Worm (Caenorhabditis elegans) whole organism, midembryonic: ENCODE results near the gene dct-6.

Source experiments
- T22C8.4 ChIP-seq: fragments of 200-800 bp; sonication (Bioruptor generic); IDR thresholded peaks from 2 replicates; pipeline ENCODE4 v1.3.6; 2022; ENCODE audit warnings: missing genetic modification characterization, missing compliant biosample characterization
- cog-1 ChIP-seq: sonication (generic microtip); optimal IDR thresholded peaks from 2 replicates; lab custom pipeline; 2016; ENCODE audit warnings: missing genetic modification characterization, missing compliant biosample characterization
- flt-1 ChIP-seq: fragments of 200-800 bp; sonication (Bioruptor generic); IDR thresholded peaks from 2 replicates; pipeline ENCODE4 v1.3.6; 2022; ENCODE audit warnings: missing genetic modification characterization, missing compliant biosample characterization
- klf-2 ChIP-seq: fragments of 200-800 bp; sonication (Bioruptor generic); conservative IDR thresholded peaks from 2 replicates; pipeline ENCODE4 v1.3.6; 2022; ENCODE audit warnings: missing genetic modification reagents, missing genetic modification characterization, missing compliant biosample characterization
- ref-1 ChIP-seq: fragments of 200-800 bp; sonication (Bioruptor generic); conservative IDR thresholded peaks from 2 replicates; pipeline ENCODE4 v1.3.6; 2022; ENCODE audit warnings: missing genetic modification reagents, missing genetic modification characterization, missing compliant biosample characterization

ce11 chrIII:5982026-5982425, 15.8 kb downstream of the dct-6 start, which contains the start of gene frm-2:
- no peak for TF ChIP-seq T22C8.4 (GFP tag; lab: Robert Waterston, UW)
- no peak for TF ChIP-seq klf-2 (GFP tag; lab: Robert Waterston, UW)
- TF ChIP-seq flt-1 (GFP tag; lab: Robert Waterston, UW), result no peak
- TF ChIP-seq cog-1 (tag; lab: Kevin White, UChicago), result no peak
- no peak for TF ChIP-seq ref-1 (GFP tag; lab: Robert Waterston, UW)
